Fruit fly (Drosophila melanogaster): ENCODE measurements around the gene CG12617.
A peak's percentile ranks its signal among the peaks of the same experiment; 100 is the strongest.

CG12617 gene

dm6 chr2L:20267181-20267580 is 27.3 kb upstream of the CG12617 start (continued):
- no peak for TF ChIP-seq D19B (GFP tag; optimal IDR thresholded peaks at IDR 0.05)
- TF ChIP-seq Vsx1 (GFP tag; optimal IDR thresholded peaks at IDR 0.05), result peak; percentile 32
- TF ChIP-seq en (GFP tag; optimal IDR thresholded peaks at IDR 0.05), result no peak
- no peak for TF ChIP-seq hbn (GFP tag; IDR thresholded peaks at IDR 0.05; ENCODE audit: partially characterized antibody)
- peak; percentile 7 for TF ChIP-seq CG16863 (GFP tag; optimal IDR thresholded peaks at IDR 0.05)
- peak; percentile 55 for TF ChIP-seq tap (tag; optimal IDR thresholded peaks at IDR 0.05)
- no peak for TF ChIP-seq br (optimal IDR thresholded peaks at IDR 0.05)
- no peak for TF ChIP-seq Doc3 (GFP tag; IDR thresholded peaks at IDR 0.05; ENCODE audit: partially characterized antibody)
- TF ChIP-seq run (tag; optimal IDR thresholded peaks at IDR 0.05), result peak; percentile 26
- TF ChIP-seq fru (optimal IDR thresholded peaks at IDR 0.05), result no peak
- no peak for TF ChIP-seq CG7786 (GFP tag; optimal IDR thresholded peaks at IDR 0.05)
- no peak for TF ChIP-seq nau (GFP tag; optimal IDR thresholded peaks at IDR 0.05)
- TF ChIP-seq sens (GFP tag), result peak; percentile 93
- TF ChIP-seq CG9932 (GFP tag; IDR thresholded peaks at IDR 0.05), result peak; percentile 35
- no peak for TF ChIP-seq MBD-R2 (GFP tag; IDR thresholded peaks at IDR 0.05)
- peak; percentile 36 for TF ChIP-seq HHEX (GFP tag; optimal IDR thresholded peaks at IDR 0.05)
- TF ChIP-seq CG3847 (GFP tag; IDR thresholded peaks at IDR 0.05), result peak; percentile 77
- peak; percentile 46 for TF ChIP-seq ind (GFP tag; optimal IDR thresholded peaks at IDR 0.05)
- TF ChIP-seq croc (GFP tag; conservative IDR thresholded peaks at IDR 0.05), result peak; percentile 51
- no peak for TF ChIP-seq zfh2 (GFP tag; optimal IDR thresholded peaks at IDR 0.05)
- peak; percentile 14 for TF ChIP-seq nerfin-1 (tag; optimal IDR thresholded peaks at IDR 0.05)
- peak; percentile 64 to 68 for TF ChIP-seq Hr51 (GFP tag; optimal IDR thresholded peaks at IDR 0.05)
- TF ChIP-seq az2 (GFP tag; optimal IDR thresholded peaks at IDR 0.05), result peak; percentile 84
- no peak for TF ChIP-seq Scr (GFP tag; IDR thresholded peaks at IDR 0.05; ENCODE audit: partially characterized antibody)
- no peak for TF ChIP-seq ERR (GFP tag; optimal IDR thresholded peaks at IDR 0.05)
- TF ChIP-seq CG18764 (GFP tag; optimal IDR thresholded peaks at IDR 0.05), result peak; percentile 33
- peak; percentile 2 for TF ChIP-seq CG4854 (GFP tag; optimal IDR thresholded peaks at IDR 0.05)
- no peak for TF ChIP-seq bowl (GFP tag; IDR thresholded peaks at IDR 0.05)
- TF ChIP-seq org-1 (GFP tag; optimal IDR thresholded peaks at IDR 0.05), result peak; percentile 60
- TF ChIP-seq Taf1 (GFP tag; IDR thresholded peaks at IDR 0.05), result no peak; the same call in 1 of the 2 replicates
- no peak for TF ChIP-seq Trl (optimal IDR thresholded peaks at IDR 0.05)
- peak; percentile 5 for TF ChIP-seq Trl (GFP tag; optimal IDR thresholded peaks at IDR 0.05)
- peak; percentile 23 for TF ChIP-seq ab (GFP tag; optimal IDR thresholded peaks at IDR 0.05)
- TF ChIP-seq CG31388 (GFP tag; optimal IDR thresholded peaks at IDR 0.05), result peak; percentile 3
- peak; percentile 26 for TF ChIP-seq gcm2 (GFP tag; optimal IDR thresholded peaks at IDR 0.05)
- TF ChIP-seq CG43689 (GFP tag; IDR thresholded peaks at IDR 0.05), result peak; percentile 44; the same call in 1 of the 2 replicates
- no peak for TF ChIP-seq grn (GFP tag; optimal IDR thresholded peaks at IDR 0.05)
- TF ChIP-seq BtbVII (GFP tag; optimal IDR thresholded peaks at IDR 0.05), result no peak
- peak; percentile 93 for TF ChIP-seq CG17328 (GFP tag; IDR thresholded peaks at IDR 0.05)
- TF ChIP-seq Dref (GFP tag; IDR thresholded peaks at IDR 0.05), result no peak
- no peak for TF ChIP-seq CG17912 (GFP tag; optimal IDR thresholded peaks at IDR 0.05)
- TF ChIP-seq CG30403 (GFP tag; optimal IDR thresholded peaks at IDR 0.05), result peak; percentile 76
- no peak for TF ChIP-seq tup (GFP tag; optimal IDR thresholded peaks at IDR 0.05)
- no peak for TF ChIP-seq CG31365 (tag; optimal IDR thresholded peaks at IDR 0.05)
- TF ChIP-seq wor (GFP tag; IDR thresholded peaks at IDR 0.05), result peak; percentile 75
- TF ChIP-seq kah (GFP tag; optimal IDR thresholded peaks at IDR 0.05), result no peak
- peak; percentile 45; the same call in 1 of the 2 replicates for TF ChIP-seq Rx (GFP tag; IDR thresholded peaks at IDR 0.05)
- peak; percentile 62; the same call in 1 of the 2 replicates for TF ChIP-seq CG1024 (GFP tag; IDR thresholded peaks at IDR 0.05)
- TF ChIP-seq CG1647 (GFP tag; optimal IDR thresholded peaks at IDR 0.05), result no peak
- no peak for TF ChIP-seq CG13296 (GFP tag; optimal IDR thresholded peaks at IDR 0.05)
- no peak for TF ChIP-seq CG10147 (GFP tag; optimal IDR thresholded peaks at IDR 0.05)
- peak; percentile 63 for TF ChIP-seq CG31441 (GFP tag; IDR thresholded peaks at IDR 0.05)
- no peak; the same call in 2 of the 3 replicates for TF ChIP-seq knrl (GFP tag; IDR thresholded peaks at IDR 0.05; ENCODE audit: partially characterized antibody)
